Fruit fly (Drosophila melanogaster) whole organism, embryonic: ENCODE results near the gene Rbp.

Experiments
- Atf6 ChIP-seq: fragments of 200-800 bp; sonication (Bioruptor generic); IDR thresholded peaks from 2 replicates; pipeline ENCODE4 v1.3.6; 2022; ENCODE audit warnings: missing biosample characterization, missing genetic modification characterization
- Bgb ChIP-seq: fragments of 200-800 bp; sonication (Bioruptor generic); IDR thresholded peaks from 2 replicates; pipeline ENCODE4 v1.3.6; 2022; ENCODE audit warnings: missing biosample characterization, missing genetic modification characterization; ENCODE audit not compliant: partially characterized antibody
- BtbVII ChIP-seq: fragments of 200-800 bp; sonication (Bioruptor generic); optimal IDR thresholded peaks from 3 replicates; lab custom pipeline; 2017; ENCODE audit warnings: missing biosample characterization, mild to moderate bottlenecking, missing genetic modification characterization
- CG10267 ChIP-seq: fragments of 200-800 bp; sonication (Bioruptor generic); optimal IDR thresholded peaks from 2 replicates; lab custom pipeline; 2018; ENCODE audit warnings: missing biosample characterization, mild to moderate bottlenecking, missing genetic modification characterization, moderate library complexity
- CG10366 ChIP-seq: fragments of 200-800 bp; sonication (Bioruptor generic); IDR thresholded peaks from 2 replicates; pipeline ENCODE4 v1.3.6; 2022; ENCODE audit warnings: missing biosample characterization, missing genetic modification characterization
- CG12744 ChIP-seq: fragments of 200-800 bp; sonication (Bioruptor generic); optimal IDR thresholded peaks from 2 replicates; lab custom pipeline; 2016; ENCODE audit warnings: missing biosample characterization, missing genetic modification characterization
- CG13296 ChIP-seq: fragments of 200-800 bp; sonication (Bioruptor generic); optimal IDR thresholded peaks from 3 replicates; lab custom pipeline; 2018; ENCODE audit warnings: missing biosample characterization, mild to moderate bottlenecking, missing genetic modification characterization
- CG13894 ChIP-seq: fragments of 200-800 bp; sonication (Bioruptor generic); optimal IDR thresholded peaks from 3 replicates; lab custom pipeline; 2018; ENCODE audit warnings: missing biosample characterization, mild to moderate bottlenecking, missing genetic modification characterization, moderate library complexity
- CG14860 ChIP-seq: fragments of 200-800 bp; sonication (Bioruptor generic); IDR thresholded peaks from 3 replicates; pipeline ENCODE4 v1.3.6; 2022; ENCODE audit warnings: missing biosample characterization, missing genetic modification characterization; ENCODE audit not compliant: partially characterized antibody
- CG15011 ChIP-seq: fragments of 200-800 bp; sonication (Bioruptor generic); optimal IDR thresholded peaks from 3 replicates; lab custom pipeline; 2018; ENCODE audit warnings: missing biosample characterization, mild to moderate bottlenecking, missing genetic modification characterization
- CG17328 ChIP-seq: fragments of 200-800 bp; sonication (Bioruptor generic); IDR thresholded peaks from 2 replicates; pipeline ENCODE4 v1.3.6; 2022; ENCODE audit warnings: missing biosample characterization, missing genetic modification characterization
- CG2120 ChIP-seq: fragments of 200-800 bp; sonication (Bioruptor generic); optimal IDR thresholded peaks from 3 replicates; lab custom pipeline; 2016; ENCODE audit warnings: missing biosample characterization, missing genetic modification characterization
- CG30431 ChIP-seq: fragments of 200-800 bp; sonication (Bioruptor generic); optimal IDR thresholded peaks from 2 replicates; lab custom pipeline; 2017; ENCODE audit warnings: missing biosample characterization, missing genetic modification characterization
- CG3065 ChIP-seq: fragments of 200-800 bp; sonication (Bioruptor generic); optimal IDR thresholded peaks from 2 replicates; lab custom pipeline; 2016; ENCODE audit warnings: missing biosample characterization, missing genetic modification characterization
- CG31441 ChIP-seq: fragments of 200-800 bp; sonication (Bioruptor generic); IDR thresholded peaks from 2 replicates; pipeline ENCODE4 v1.3.6; 2022; ENCODE audit warnings: missing biosample characterization, missing genetic modification characterization
- CG32772 ChIP-seq: fragments of 200-800 bp; sonication (Bioruptor generic); IDR thresholded peaks from 2 replicates; pipeline ENCODE4 v1.3.6; 2022; ENCODE audit warnings: missing biosample characterization, missing genetic modification characterization
- CG34376 ChIP-seq: fragments of 200-800 bp; sonication (Bioruptor generic); optimal IDR thresholded peaks from 2 replicates; lab custom pipeline; 2018; ENCODE audit warnings: missing biosample characterization, mild to moderate bottlenecking, missing genetic modification characterization
- CG3726 ChIP-seq: fragments of 200-800 bp; sonication (Bioruptor generic); IDR thresholded peaks from 3 replicates; pipeline ENCODE4, ENCODE4 v1.3.6; 2022; ENCODE audit warnings: missing biosample characterization, missing genetic modification characterization
- CG3847 ChIP-seq: fragments of 200-800 bp; sonication (Bioruptor generic); IDR thresholded peaks from 2 replicates; pipeline ENCODE4 v1.3.6; 2022; ENCODE audit warnings: missing biosample characterization, missing genetic modification characterization
- CG6654 ChIP-seq: fragments of 200-800 bp; sonication (Bioruptor generic); optimal IDR thresholded peaks from 2 replicates; lab custom pipeline; 2017; ENCODE audit warnings: missing biosample characterization, mild to moderate bottlenecking, missing genetic modification characterization
- CG6765 ChIP-seq: fragments of 200-800 bp; sonication (Bioruptor generic); optimal IDR thresholded peaks from 3 replicates; lab custom pipeline; 2017; ENCODE audit warnings: missing biosample characterization, mild to moderate bottlenecking, missing genetic modification characterization
- CG8388 ChIP-seq: fragments of 200-800 bp; sonication (Bioruptor generic); optimal IDR thresholded peaks from 2 replicates; lab custom pipeline; 2019; ENCODE audit warnings: missing biosample characterization, mild to moderate bottlenecking, missing genetic modification characterization, moderate library complexity
- CTCF ChIP-seq: fragments of 200-800 bp; sonication (Bioruptor generic); optimal IDR thresholded peaks from 2 replicates; lab custom pipeline; 2017; ENCODE audit warnings: missing biosample characterization, mild to moderate bottlenecking, missing genetic modification characterization, moderate library complexity
- CoRest ChIP-seq: fragments of 200-800 bp; sonication (Bioruptor generic); optimal IDR thresholded peaks from 3 replicates; lab custom pipeline; 2018; ENCODE audit warnings: missing biosample characterization, mild to moderate bottlenecking, missing genetic modification characterization, moderate library complexity
- CrebB ChIP-seq: fragments of 200-800 bp; sonication (Bioruptor generic); optimal IDR thresholded peaks from 3 replicates; lab custom pipeline; 2018; ENCODE audit warnings: missing biosample characterization, mild to moderate bottlenecking, missing genetic modification characterization
- Dp ChIP-seq: fragments of 200-800 bp; sonication (Bioruptor generic); optimal IDR thresholded peaks from 2 replicates; lab custom pipeline; 2018; ENCODE audit warnings: missing biosample characterization, mild to moderate bottlenecking, missing genetic modification characterization, moderate library complexity
- ERR ChIP-seq: fragments of 200-800 bp; sonication (Bioruptor generic); optimal IDR thresholded peaks from 2 replicates; lab custom pipeline; 2016; ENCODE audit warnings: missing biosample characterization, missing genetic modification characterization
- Elba2 ChIP-seq: fragments of 200-800 bp; sonication (Bioruptor generic); optimal IDR thresholded peaks from 3 replicates; lab custom pipeline; 2016; ENCODE audit warnings: missing biosample characterization, missing genetic modification characterization
- H15 ChIP-seq: fragments of 200-800 bp; sonication (Bioruptor generic); IDR thresholded peaks from 3 replicates; pipeline ENCODE4 v1.3.6; 2022; ENCODE audit warnings: missing biosample characterization, missing genetic modification characterization
- MESR4 ChIP-seq: fragments of 200-800 bp; sonication (Bioruptor generic); optimal IDR thresholded peaks from 2 replicates; lab custom pipeline; 2018; ENCODE audit warnings: missing biosample characterization, mild to moderate bottlenecking, missing genetic modification characterization, moderate library complexity
- NfI ChIP-seq: fragments of 200-800 bp; sonication (Bioruptor generic); optimal IDR thresholded peaks from 3 replicates; lab custom pipeline; 2018; ENCODE audit warnings: missing biosample characterization, mild to moderate bottlenecking, missing genetic modification characterization, moderate library complexity
- Scr ChIP-seq: fragments of 200-800 bp; sonication (Bioruptor generic); IDR thresholded peaks from 2 replicates; pipeline ENCODE4 v1.3.6; 2022; ENCODE audit warnings: missing biosample characterization, missing genetic modification characterization; ENCODE audit not compliant: partially characterized antibody
- Spps ChIP-seq: fragments of 200-800 bp; sonication (Bioruptor generic); optimal IDR thresholded peaks from 2 replicates; lab custom pipeline; 2018; ENCODE audit warnings: missing biosample characterization, mild to moderate bottlenecking, missing genetic modification characterization
- Xrp1 ChIP-seq: fragments of 200-800 bp; sonication (Bioruptor generic); IDR thresholded peaks from 2 replicates; pipeline ENCODE4 v1.3.6; 2022; ENCODE audit warnings: missing biosample characterization, missing genetic modification characterization
- YL-1 ChIP-seq: fragments of 200-800 bp; sonication (Bioruptor generic); optimal IDR thresholded peaks from 3 replicates; lab custom pipeline; 2017; ENCODE audit warnings: missing biosample characterization, mild to moderate bottlenecking, missing genetic modification characterization
- bcd ChIP-seq: fragments of 200-800 bp; sonication (Bioruptor generic); optimal IDR thresholded peaks from 2 replicates; lab custom pipeline; 2017; ENCODE audit warnings: missing biosample characterization, mild to moderate bottlenecking, missing genetic modification characterization
- chm ChIP-seq: fragments of 200-800 bp; sonication (Bioruptor generic); IDR thresholded peaks from 2 replicates; pipeline ENCODE4 v1.3.6; 2022; ENCODE audit warnings: missing biosample characterization, missing genetic modification characterization
- ci ChIP-seq: fragments of 200-800 bp; sonication (Bioruptor generic); IDR thresholded peaks from 3 replicates; pipeline ENCODE4 v1.3.6; 2022; ENCODE audit warnings: missing biosample characterization, missing genetic modification characterization
- cwo ChIP-seq: fragments of 200-800 bp; sonication (Bioruptor generic); optimal IDR thresholded peaks from 3 replicates; lab custom pipeline; 2017; ENCODE audit warnings: missing biosample characterization, missing genetic modification characterization, mild to moderate bottlenecking, moderate library complexity, missing genetic modification reagents
- dm ChIP-seq: fragments of 200-800 bp; sonication (Bioruptor generic); optimal IDR thresholded peaks from 3 replicates; lab custom pipeline; 2016; ENCODE audit warnings: missing biosample characterization, missing genetic modification characterization
- gfzf ChIP-seq: fragments of 200-800 bp; sonication (Bioruptor generic); optimal IDR thresholded peaks from 2 replicates; lab custom pipeline; 2016; ENCODE audit warnings: missing biosample characterization, mild to moderate bottlenecking, missing genetic modification characterization, moderate library complexity
- hbn ChIP-seq: fragments of 200-800 bp; sonication (Bioruptor generic); IDR thresholded peaks from 2 replicates; pipeline ENCODE4 v1.3.6; 2022; ENCODE audit warnings: missing biosample characterization, missing genetic modification characterization; ENCODE audit not compliant: partially characterized antibody
- nau ChIP-seq: fragments of 200-800 bp; sonication (Bioruptor generic); optimal IDR thresholded peaks from 3 replicates; lab custom pipeline; 2017; ENCODE audit warnings: missing biosample characterization, mild to moderate bottlenecking, missing genetic modification characterization, missing genetic modification reagents
- nom ChIP-seq: fragments of 200-800 bp; sonication (Bioruptor generic); optimal IDR thresholded peaks from 2 replicates; lab custom pipeline; 2017; ENCODE audit warnings: missing biosample characterization, missing genetic modification characterization, mild to moderate bottlenecking, moderate library complexity, missing genetic modification reagents
- phol ChIP-seq: fragments of 200-800 bp; sonication (Bioruptor generic); optimal IDR thresholded peaks from 3 replicates; lab custom pipeline; 2018; ENCODE audit warnings: missing biosample characterization, mild to moderate bottlenecking, missing genetic modification characterization, moderate library complexity
- sd ChIP-seq: fragments of 200-800 bp; sonication (Bioruptor generic); optimal IDR thresholded peaks from 3 replicates; lab custom pipeline; 2018; ENCODE audit warnings: missing biosample characterization, mild to moderate bottlenecking, missing genetic modification characterization, moderate library complexity
- sna ChIP-seq: fragments of 200-800 bp; sonication (Bioruptor generic); IDR thresholded peaks from 2 replicates; pipeline ENCODE4 v1.3.6; 2022; ENCODE audit warnings: missing biosample characterization, missing genetic modification characterization; ENCODE audit not compliant: partially characterized antibody
- stc ChIP-seq: fragments of 200-800 bp; sonication (Bioruptor generic); IDR thresholded peaks from 2 replicates; pipeline ENCODE4 v1.3.6; 2022; ENCODE audit warnings: missing biosample characterization, missing genetic modification characterization
- unpg ChIP-seq: fragments of 200-800 bp; sonication (Bioruptor generic); optimal IDR thresholded peaks from 3 replicates; lab custom pipeline; 2018; ENCODE audit warnings: missing biosample characterization, mild to moderate bottlenecking, missing genetic modification characterization, moderate library complexity
- wor ChIP-seq: fragments of 200-800 bp; sonication (Bioruptor generic); IDR thresholded peaks from 2 replicates; pipeline ENCODE4 v1.3.6; 2022; ENCODE audit warnings: missing biosample characterization, missing genetic modification characterization
- zfh2 ChIP-seq: fragments of 200-800 bp; sonication (Bioruptor generic); optimal IDR thresholded peaks from 2 replicates; lab custom pipeline; 2016; ENCODE audit warnings: missing biosample characterization, missing genetic modification characterization

The Rbp gene

dm6 chr3R:15371833-15372232 lies 2.6 kb upstream of the Rbp start, which contains the start of the genes Ccm3 and CG6136 (continued):
- TF ChIP-seq CTCF (GFP tag; lab: Kevin White, UChicago) (no peak), CG32772 (no peak), CG30431 (GFP tag; lab: Kevin White, UChicago) (no peak), CG2120 (peak; percentile 72), gfzf (GFP tag; lab: Kevin White, UChicago) (no peak), sna (peak; percentile 85), dm (peak; percentile 2), wor (GFP tag; lab: Robert Waterston, UW) (no peak), H15 (GFP tag; lab: Robert Waterston, UW) (peak; percentile 40; the same call in 1 of the 3 replicates), phol (tag; lab: Kevin White, UChicago) (peak; percentile 25), cwo (GFP tag; lab: Kevin White, UChicago) (no peak), BtbVII (no peak), Atf6 (GFP tag; lab: Robert Waterston, UW) (0 out of 2 replicates have a peak, but pooled peaks have one; percentile 13), bcd (peak; percentile 28), ERR (GFP tag; lab: Kevin White, UChicago) (peak; percentile 21), Scr (GFP tag; lab: Robert Waterston, UW) (peak; percentile 91), CG15011 (no peak), CG13894 (tag; lab: Kevin White, UChicago) (peak; percentile 45), Bgb (GFP tag; lab: Robert Waterston, UW) (peak; percentile 96), MESR4 (peak; percentile 86), CG34376 (peak; percentile 70), CG3847 (GFP tag; lab: Robert Waterston, UW) (peak; percentile 65), sd (no peak), CG13296 (peak; percentile 39), CG10366 (GFP tag; lab: Robert Waterston, UW) (peak; percentile 23; the same call in 1 of the 2 replicates), Dp (GFP tag; lab: Kevin White, UChicago) (peak; percentile 52), nau (no peak), Spps (tag; lab: Kevin White, UChicago) (no peak), unpg (GFP tag; lab: Kevin White, UChicago) (peak; percentile 36), zfh2 (GFP tag; lab: Kevin White, UChicago) (peak; percentile 48), Elba2 (GFP tag; lab: Kevin White, UChicago) (peak; percentile 35), CG14860 (GFP tag; lab: Robert Waterston, UW) (peak; percentile 90), CG6654 (GFP tag; lab: Kevin White, UChicago) (no peak), CG31441 (GFP tag; lab: Robert Waterston, UW) (no peak), YL-1 (GFP tag; lab: Kevin White, UChicago) (peak; percentile 89), Xrp1 (peak; percentile 35; the same call in 1 of the 2 replicates), NfI (GFP tag; lab: Kevin White, UChicago) (peak; percentile 67), CoRest (tag; lab: Kevin White, UChicago) (no peak), CrebB (tag; lab: Kevin White, UChicago) (peak; percentile 21), chm (peak; percentile 54; the same call in 1 of the 2 replicates), CG8388 (no peak), CG17328 (peak; percentile 46), CG10267 (tag; lab: Kevin White, UChicago) (peak; percentile 99), ci (peak; percentile 64; the same call in 2 of the 3 replicates), stc (no peak), nom (GFP tag; lab: Kevin White, UChicago) (peak; percentile 1), CG6765 (GFP tag; lab: Kevin White, UChicago) (peak; percentile 52), hbn (GFP tag; lab: Robert Waterston, UW) (peak; percentile 89), CG3726 (GFP tag; lab: Robert Waterston, UW) (no peak), CG3065 (GFP tag; lab: Kevin White, UChicago) (no peak), CG12744 (GFP tag; lab: Kevin White, UChicago) (no peak)
